Fruit fly (Drosophila melanogaster): ENCODE results near the gene Pkcdelta.
A peak's percentile ranks its signal among the peaks of the same experiment; 100 is the strongest.

Gene Pkcdelta

DNA sequence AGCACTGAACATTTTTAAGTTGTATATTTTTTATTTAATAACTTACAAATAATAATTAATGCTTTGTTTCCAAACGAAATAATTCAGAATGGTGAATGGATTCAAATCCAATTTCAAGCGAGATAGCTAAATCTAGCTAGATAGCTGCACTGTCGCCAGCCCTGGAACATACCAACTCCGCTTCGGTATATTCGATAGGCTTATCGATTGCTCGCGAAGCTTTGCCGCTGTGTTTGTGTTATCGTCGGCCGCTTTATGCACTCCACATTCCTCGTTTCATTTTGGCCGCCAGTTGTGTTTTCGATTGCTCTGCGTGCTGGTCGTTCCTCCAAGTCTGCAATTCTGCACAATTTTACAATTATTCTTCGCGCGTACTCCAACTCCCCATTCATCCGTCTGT, 64.9 kb downstream of the Pkcdelta start, which contains the start of gene mdu (continued):
- no peak for TF ChIP-seq CG33213 (GFP tag; optimal IDR thresholded peaks at IDR 0.05)
- 0 out of 2 replicates have a peak, but pooled peaks have one; percentile 18 for TF ChIP-seq CG9215 (GFP tag; IDR thresholded peaks at IDR 0.05)
- TF ChIP-seq en (GFP tag; optimal IDR thresholded peaks at IDR 0.05) = no peak
- TF ChIP-seq CG10321 (GFP tag; IDR thresholded peaks at IDR 0.05) = no peak
- TF ChIP-seq Fer3 (tag; optimal IDR thresholded peaks at IDR 0.05) = no peak
- no peak for TF ChIP-seq Hr3 (GFP tag; optimal IDR thresholded peaks at IDR 0.05)
- TF ChIP-seq lola (GFP tag; optimal IDR thresholded peaks at IDR 0.05) = no peak
- TF ChIP-seq BtbVII (GFP tag; optimal IDR thresholded peaks at IDR 0.05) = no peak
- TF ChIP-seq CG43689 (GFP tag; IDR thresholded peaks at IDR 0.05) = no peak
- TF ChIP-seq E2f1 (GFP tag; IDR thresholded peaks at IDR 0.05) = peak; percentile 34; the same call in 1 of the 2 replicates
- TF ChIP-seq CG2678 (tag; optimal IDR thresholded peaks at IDR 0.05) = no peak
- no peak for TF ChIP-seq CG16863 (GFP tag; optimal IDR thresholded peaks at IDR 0.05)
- TF ChIP-seq bcd (GFP tag; optimal IDR thresholded peaks at IDR 0.05) = peak; percentile 34
- TF ChIP-seq CG1024 (GFP tag; IDR thresholded peaks at IDR 0.05) = 0 out of 2 replicates have a peak, but pooled peaks have one; percentile 31
- 0 out of 3 replicates have a peak, but pooled peaks have one; percentile 6 for TF ChIP-seq zen2 (GFP tag; IDR thresholded peaks at IDR 0.05; ENCODE audit: partially characterized antibody)
- no peak for TF ChIP-seq CG15011 (GFP tag; optimal IDR thresholded peaks at IDR 0.05)
- no peak for TF ChIP-seq ken (GFP tag; IDR thresholded peaks at IDR 0.05)
- TF ChIP-seq Nf-YC (tag; optimal IDR thresholded peaks at IDR 0.05) = no peak
- TF ChIP-seq Oli (tag; optimal IDR thresholded peaks at IDR 0.05) = peak; percentile 19
- TF ChIP-seq Hmx (GFP tag; optimal IDR thresholded peaks at IDR 0.05) = no peak
- TF ChIP-seq CG3838 (GFP tag; optimal IDR thresholded peaks at IDR 0.05) = no peak
- TF ChIP-seq HLHmδ (GFP tag; optimal IDR thresholded peaks at IDR 0.05) = no peak
- TF ChIP-seq peb (GFP tag; IDR thresholded peaks at IDR 0.05) = no peak
- TF ChIP-seq CG3847 (GFP tag; IDR thresholded peaks at IDR 0.05) = peak; percentile 54
- TF ChIP-seq emc (GFP tag; optimal IDR thresholded peaks at IDR 0.05) = no peak
- no peak for TF ChIP-seq CG2202 (tag; optimal IDR thresholded peaks at IDR 0.05)
- peak; percentile 31 for TF ChIP-seq CG14710 (tag; optimal IDR thresholded peaks at IDR 0.05)
- TF ChIP-seq CrebB (tag; optimal IDR thresholded peaks at IDR 0.05) = no peak
- peak; percentile 25 for TF ChIP-seq CG15514 (GFP tag; optimal IDR thresholded peaks at IDR 0.05)
- no peak for TF ChIP-seq tin (GFP tag; optimal IDR thresholded peaks at IDR 0.05)
- 0 out of 3 replicates have a peak, but pooled peaks have one; percentile 65 for TF ChIP-seq hb (GFP tag; IDR thresholded peaks at IDR 0.05; ENCODE audit: partially characterized antibody)
- peak; percentile 13 for TF ChIP-seq Ets97D (GFP tag; optimal IDR thresholded peaks at IDR 0.05)
- no peak for TF ChIP-seq insv (GFP tag; optimal IDR thresholded peaks at IDR 0.05)
- no peak for TF ChIP-seq kay (GFP tag; optimal IDR thresholded peaks at IDR 0.05)
- no peak for TF ChIP-seq Antp (GFP tag; optimal IDR thresholded peaks at IDR 0.05)
- TF ChIP-seq tap (tag; optimal IDR thresholded peaks at IDR 0.05) = no peak
- TF ChIP-seq Sox102F (GFP tag; optimal IDR thresholded peaks at IDR 0.05) = peak; percentile 8
- peak; percentile 42 for TF ChIP-seq sug (tag; optimal IDR thresholded peaks at IDR 0.05)
- no peak for TF ChIP-seq CHES-1-like (GFP tag; optimal IDR thresholded peaks at IDR 0.05)
- TF ChIP-seq prd (optimal IDR thresholded peaks at IDR 0.05) = no peak
- peak; percentile 46; the same call in 2 of the 3 replicates for TF ChIP-seq prd (GFP tag; IDR thresholded peaks at IDR 0.05)
- TF ChIP-seq Max (GFP tag; optimal IDR thresholded peaks at IDR 0.05) = no peak
- TF ChIP-seq wor (GFP tag; IDR thresholded peaks at IDR 0.05) = no peak
- no peak for TF ChIP-seq dati (GFP tag; IDR thresholded peaks at IDR 0.05)
- TF ChIP-seq twi (tag; optimal IDR thresholded peaks at IDR 0.05) = no peak
- TF ChIP-seq ssp (GFP tag; IDR thresholded peaks at IDR 0.05) = 0 out of 2 replicates have a peak, but pooled peaks have one; percentile 30
- TF ChIP-seq Meics (GFP tag; optimal IDR thresholded peaks at IDR 0.05) = peak; percentile 26
- TF ChIP-seq CG17361 (GFP tag; IDR thresholded peaks at IDR 0.05) = peak; percentile 71
- TF ChIP-seq CG7839 (tag; optimal IDR thresholded peaks at IDR 0.05) = peak; percentile 46
- peak; percentile 9 for TF ChIP-seq CG15269 (tag; optimal IDR thresholded peaks at IDR 0.05)
- TF ChIP-seq CG7745 (tag; optimal IDR thresholded peaks at IDR 0.05) = no peak
